Fruit fly (Drosophila melanogaster): ENCODE results near the gene CG6321.
A peak's percentile ranks its signal among the peaks of the same experiment; 100 is the strongest.

CG6321 gene

DNA sequence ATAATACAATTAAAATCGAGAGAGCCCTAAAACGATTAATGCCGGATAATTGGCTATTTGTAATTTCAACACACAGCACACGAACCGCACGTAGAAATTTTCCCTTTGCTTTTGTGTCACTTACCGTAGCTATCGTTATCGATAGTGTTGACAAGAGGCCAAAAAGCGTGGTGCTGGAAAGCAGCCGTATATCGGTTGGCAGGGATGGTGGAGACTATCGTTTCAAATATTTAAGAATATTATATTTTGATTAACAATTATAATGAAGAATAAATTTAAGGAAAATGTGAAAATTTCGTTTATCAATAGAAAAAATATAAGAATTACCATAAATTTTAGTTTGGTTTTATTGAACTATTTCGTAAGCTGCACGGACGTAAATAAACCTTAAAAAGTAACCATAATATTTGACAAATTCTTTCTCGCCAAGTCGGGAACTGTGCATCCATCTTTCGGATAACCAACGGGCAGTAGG is 32.1 kb upstream of the CG6321 start, which contains the start of gene JIL-1 (continued):
- TF ChIP-seq E2f1 (GFP tag; IDR thresholded peaks at IDR 0.05) = peak; percentile 65
- TF ChIP-seq CG2199 (GFP tag; IDR thresholded peaks at IDR 0.05) = 0 out of 3 replicates have a peak, but pooled peaks have one; percentile 26
- no peak for TF ChIP-seq sim (GFP tag; IDR thresholded peaks at IDR 0.05)
- peak; percentile 65 for TF ChIP-seq lab (GFP tag; optimal IDR thresholded peaks at IDR 0.05)
- TF ChIP-seq Mad (GFP tag; optimal IDR thresholded peaks at IDR 0.05) = peak; percentile 63
- no peak for TF ChIP-seq Atf3 (GFP tag; optimal IDR thresholded peaks at IDR 0.05)
- peak; percentile 93 for TF ChIP-seq sob (GFP tag; IDR thresholded peaks at IDR 0.05)
- TF ChIP-seq CG7839 (tag; optimal IDR thresholded peaks at IDR 0.05) = peak; percentile 79
- no peak for TF ChIP-seq CG5180 (GFP tag; optimal IDR thresholded peaks at IDR 0.05)
- peak; percentile 66 for TF ChIP-seq stwl (tag; optimal IDR thresholded peaks at IDR 0.05)
- TF ChIP-seq CG1647 (GFP tag; optimal IDR thresholded peaks at IDR 0.05) = no peak
- no peak for TF ChIP-seq NK7.1 (GFP tag; optimal IDR thresholded peaks at IDR 0.05)
- TF ChIP-seq sr (GFP tag; IDR thresholded peaks at IDR 0.05) = peak; percentile 5; the same call in 1 of the 3 replicates
- peak; percentile 78 for TF ChIP-seq ci (GFP tag; IDR thresholded peaks at IDR 0.05)
- TF ChIP-seq Dp (GFP tag; optimal IDR thresholded peaks at IDR 0.05) = peak; percentile 22
- TF ChIP-seq CG10366 (GFP tag; IDR thresholded peaks at IDR 0.05) = peak; percentile 65
- no peak for TF ChIP-seq zf30C (GFP tag; optimal IDR thresholded peaks at IDR 0.05)
- TF ChIP-seq inv (GFP tag; IDR thresholded peaks at IDR 0.05; ENCODE audit: partially characterized antibody) = peak; percentile 83
- peak; percentile 59 for TF ChIP-seq CG8290 (GFP tag; optimal IDR thresholded peaks at IDR 0.05)
- TF ChIP-seq CG8290 (tag; optimal IDR thresholded peaks at IDR 0.05) = peak; percentile 9 to 74
- peak in 1 of 3 experiments; percentile 43 for TF ChIP-seq Stat92E (GFP tag; optimal IDR thresholded peaks at IDR 0.05)
- no peak for TF ChIP-seq her (GFP tag; optimal IDR thresholded peaks at IDR 0.05)
- TF ChIP-seq CG7357 (GFP tag; IDR thresholded peaks at IDR 0.05) = 0 out of 3 replicates have a peak, but pooled peaks have one; percentile 45
- peak; percentile 57 for TF ChIP-seq CG15269 (tag; optimal IDR thresholded peaks at IDR 0.05)
- TF ChIP-seq CG30020 (tag; optimal IDR thresholded peaks at IDR 0.05) = peak; percentile 33
- TF ChIP-seq Vsx1 (GFP tag; optimal IDR thresholded peaks at IDR 0.05) = peak; percentile 19
- no peak for TF ChIP-seq bigmax (GFP tag; optimal IDR thresholded peaks at IDR 0.05)
- TF ChIP-seq CG1603 (tag; optimal IDR thresholded peaks at IDR 0.05) = peak; percentile 35
- no peak for TF ChIP-seq NC2α (GFP tag; optimal IDR thresholded peaks at IDR 0.05)
- peak; percentile 47 for TF ChIP-seq CG13296 (GFP tag; optimal IDR thresholded peaks at IDR 0.05)

DNA sequence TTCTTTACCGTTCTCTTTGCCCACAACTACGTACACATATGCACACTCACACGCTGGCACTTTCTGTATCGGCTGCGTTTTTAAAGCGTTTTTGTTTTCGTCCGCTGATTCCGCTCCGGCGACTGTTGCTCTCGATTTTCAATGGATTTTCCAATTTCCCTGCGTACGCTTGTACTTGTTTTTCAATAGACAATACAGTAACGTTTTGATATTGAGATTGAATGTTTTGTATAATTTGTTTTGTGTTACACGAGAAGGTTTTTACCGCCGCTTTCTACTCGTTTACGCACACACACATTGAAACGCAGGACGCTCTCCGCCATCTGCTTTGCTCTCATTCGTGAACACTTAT is 31.6 kb upstream of the CG6321 start:
- TF ChIP-seq zf30C (GFP tag; optimal IDR thresholded peaks at IDR 0.05) (no peak), CG7556 (GFP tag; optimal IDR thresholded peaks at IDR 0.05) (no peak), NC2β (GFP tag; optimal IDR thresholded peaks at IDR 0.05) (no peak), sob (GFP tag; IDR thresholded peaks at IDR 0.05) (no peak), Kr (GFP tag; optimal IDR thresholded peaks at IDR 0.05) (no peak), D19B (GFP tag; optimal IDR thresholded peaks at IDR 0.05) (no peak), CG1647 (GFP tag; optimal IDR thresholded peaks at IDR 0.05) (no peak), stwl (tag; optimal IDR thresholded peaks at IDR 0.05) (no peak), CHES-1-like (GFP tag; optimal IDR thresholded peaks at IDR 0.05) (peak; percentile 3), CoRest (tag; optimal IDR thresholded peaks at IDR 0.05) (no peak), CG8924 (tag; optimal IDR thresholded peaks at IDR 0.05) (no peak), gce (GFP tag; IDR thresholded peaks at IDR 0.05) (no peak), HHEX (GFP tag; optimal IDR thresholded peaks at IDR 0.05) (no peak), sens-2 (GFP tag; IDR thresholded peaks at IDR 0.05) (no peak), CG15011 (GFP tag; optimal IDR thresholded peaks at IDR 0.05) (no peak), Trl (optimal IDR thresholded peaks at IDR 0.05) (peak; percentile 34 to 66), Trl (GFP tag; optimal IDR thresholded peaks at IDR 0.05) (no peak), C15 (GFP tag; IDR thresholded peaks at IDR 0.05) (no peak), gro (GFP tag; optimal IDR thresholded peaks at IDR 0.05) (no peak), org-1 (GFP tag; optimal IDR thresholded peaks at IDR 0.05) (no peak), cg (GFP tag; optimal IDR thresholded peaks at IDR 0.05) (peak; percentile 89), shn (GFP tag; optimal IDR thresholded peaks at IDR 0.05) (no peak)

Data from whole organism, embryonic.